Fruit fly (Drosophila melanogaster) whole organism, adult: Measurements from ENCODE around the gene fne.

Experiments
- CG11617 ChIP-seq: fragments of 200-800 bp; sonication (Bioruptor generic); optimal IDR thresholded peaks from 2 replicates; lab custom pipeline; 2017; ENCODE audit warnings: mild to moderate bottlenecking, missing biosample characterization, missing genetic modification reagents, missing genetic modification characterization
- CG12768 ChIP-seq: fragments of 200-800 bp; sonication (Bioruptor generic); optimal IDR thresholded peaks from 2 replicates; lab custom pipeline; 2017; ENCODE audit warnings: missing biosample characterization, missing genetic modification characterization, mild to moderate bottlenecking, moderate library complexity, missing genetic modification reagents
- CG14711 ChIP-seq: fragments of 200-800 bp; sonication (Bioruptor generic); optimal IDR thresholded peaks from 2 replicates; lab custom pipeline; 2018; ENCODE audit warnings: missing biosample characterization, mild to moderate bottlenecking, missing genetic modification characterization, moderate library complexity
- CG1620 ChIP-seq: fragments of 200-800 bp; sonication (Bioruptor generic); optimal IDR thresholded peaks from 2 replicates; lab custom pipeline; 2016; ENCODE audit warnings: missing biosample characterization, missing genetic modification characterization
- CG33017 ChIP-seq: fragments of 200-800 bp; sonication (Bioruptor generic); optimal IDR thresholded peaks from 2 replicates; lab custom pipeline; 2018; ENCODE audit warnings: missing biosample characterization, mild to moderate bottlenecking, missing genetic modification characterization, moderate library complexity
- CG5204 ChIP-seq: fragments of 200-800 bp; sonication (Bioruptor generic); optimal IDR thresholded peaks from 2 replicates; lab custom pipeline; 2016; ENCODE audit warnings: missing biosample characterization, missing genetic modification characterization
- CG7045 ChIP-seq: fragments of 200-800 bp; sonication (Bioruptor generic); optimal IDR thresholded peaks from 2 replicates; lab custom pipeline; 2017; ENCODE audit warnings: missing biosample characterization, mild to moderate bottlenecking, missing genetic modification characterization
- CG7101 ChIP-seq: fragments of 200-800 bp; sonication (Bioruptor generic); optimal IDR thresholded peaks from 2 replicates; lab custom pipeline; 2018; ENCODE audit warnings: missing biosample characterization, mild to moderate bottlenecking, missing genetic modification characterization, moderate library complexity
- Clk ChIP-seq: fragments of 200-800 bp; sonication (Bioruptor generic); optimal IDR thresholded peaks from 2 replicates; lab custom pipeline; 2017; ENCODE audit warnings: missing biosample characterization, missing genetic modification characterization
- Crg-1 ChIP-seq: fragments of 200-800 bp; sonication (Bioruptor generic); optimal IDR thresholded peaks from 2 replicates; lab custom pipeline; 2016; ENCODE audit warnings: missing biosample characterization, missing genetic modification characterization
- Hr96 ChIP-seq: fragments of 200-800 bp; sonication (Bioruptor generic); optimal IDR thresholded peaks from 2 replicates; lab custom pipeline; 2016; ENCODE audit warnings: missing biosample characterization, missing genetic modification characterization
- Mnt ChIP-seq: fragments of 200-800 bp; sonication (Bioruptor generic); optimal IDR thresholded peaks from 2 replicates; lab custom pipeline; 2016; ENCODE audit warnings: missing biosample characterization, mild to moderate bottlenecking, missing genetic modification characterization
- bab1 ChIP-seq: fragments of 200-800 bp; sonication (Bioruptor generic); optimal IDR thresholded peaks from 3 replicates; lab custom pipeline; 2019; ENCODE audit warnings: missing biosample characterization, mild to moderate bottlenecking, missing genetic modification characterization, moderate library complexity
- cic ChIP-seq: fragments of 200-800 bp; sonication (Bioruptor generic); optimal IDR thresholded peaks from 2 replicates; lab custom pipeline; 2017; ENCODE audit warnings: missing biosample characterization, mild to moderate bottlenecking, missing genetic modification characterization, moderate library complexity
- cnc ChIP-seq, 2 experiments: fragments of >200 bp; optimal IDR thresholded peaks; 2 replicates each; lab custom pipeline; 2017
- kay ChIP-seq: fragments of 200-800 bp; sonication (Bioruptor generic); peaks from one replicate; lab custom pipeline; 2016; ENCODE audit warnings: missing biosample characterization, missing genetic modification characterization, borderline replicate concordance
- ovo ChIP-seq: fragments of 200-800 bp; sonication (Bioruptor generic); optimal IDR thresholded peaks from 2 replicates; lab custom pipeline; 2016; ENCODE audit warnings: missing biosample characterization, missing genetic modification characterization
- pad ChIP-seq: fragments of 200-800 bp; sonication (Bioruptor generic); optimal IDR thresholded peaks from 3 replicates; lab custom pipeline; 2017; ENCODE audit warnings: missing biosample characterization, missing genetic modification characterization, mild to moderate bottlenecking, moderate library complexity, missing genetic modification reagents
- tj ChIP-seq: fragments of 200-800 bp; sonication (Bioruptor generic); optimal IDR thresholded peaks from 3 replicates; lab custom pipeline; 2017; ENCODE audit warnings: missing biosample characterization, mild to moderate bottlenecking, missing genetic modification characterization, moderate library complexity
- toe ChIP-seq: fragments of 200-800 bp; sonication (Bioruptor generic); optimal IDR thresholded peaks from 2 replicates; lab custom pipeline; 2016; ENCODE audit warnings: missing biosample characterization, missing genetic modification characterization

Gene fne

DNA sequence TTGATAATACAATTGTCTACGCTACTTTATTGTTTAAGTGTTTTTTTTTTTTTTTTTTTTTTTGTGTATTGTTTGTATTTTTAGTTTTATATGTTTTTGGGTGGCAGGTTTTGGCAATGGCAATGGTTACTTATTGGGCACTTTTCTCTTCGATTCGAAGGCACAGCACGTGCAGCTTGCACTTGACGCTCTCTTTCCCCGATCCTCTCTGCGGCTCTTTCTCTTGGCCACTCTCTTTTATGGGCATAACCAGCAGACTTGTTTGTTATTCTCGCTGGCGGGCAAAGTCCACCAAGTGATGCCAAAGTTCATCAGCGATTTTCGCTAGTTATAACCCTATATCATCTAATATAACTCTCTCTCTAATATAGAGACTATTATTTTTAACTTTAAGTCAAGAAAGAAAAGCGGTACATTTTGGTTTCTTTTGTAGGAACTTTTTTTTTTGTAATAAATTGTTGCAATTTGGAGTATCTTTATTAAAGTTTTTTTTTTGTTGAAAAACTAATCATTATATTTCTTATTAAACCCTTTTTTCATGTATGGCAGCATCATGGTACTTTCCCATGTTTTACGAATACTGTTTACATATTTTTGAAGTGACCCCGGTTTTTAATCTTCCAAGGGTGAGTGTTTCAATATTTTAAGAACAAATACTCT, 27.0 kb upstream of the fne start:
- TF ChIP-seq Clk (GFP tag; lab: Kevin White, UChicago) (no peak), kay (GFP tag; lab: Kevin White, UChicago) (peak; percentile 11)

DNA sequence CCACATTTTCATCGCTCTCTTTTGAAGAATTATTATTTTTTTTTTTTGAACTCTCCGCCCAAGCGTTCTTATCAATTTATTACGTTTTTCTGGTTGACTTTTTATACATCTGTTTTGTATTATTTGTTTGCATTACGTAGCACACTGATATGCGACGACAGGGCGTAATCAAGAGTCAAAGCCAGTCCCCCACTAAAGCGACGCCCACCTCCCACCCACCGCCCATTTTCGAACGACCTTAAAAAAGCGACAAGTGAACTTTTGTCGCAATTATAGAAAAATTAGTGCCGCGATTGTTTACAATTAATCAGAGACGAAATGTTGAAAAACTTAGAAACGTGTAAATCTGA, 26.5 kb upstream of the fne start:
- TF ChIP-seq cic = no peak
- TF ChIP-seq CG11617 (GFP tag; lab: Kevin White, UChicago) = no peak
- TF ChIP-seq CG5204 = no peak
- TF ChIP-seq Crg-1 (GFP tag; lab: Kevin White, UChicago) = no peak
- TF ChIP-seq CG12768 = no peak

DNA sequence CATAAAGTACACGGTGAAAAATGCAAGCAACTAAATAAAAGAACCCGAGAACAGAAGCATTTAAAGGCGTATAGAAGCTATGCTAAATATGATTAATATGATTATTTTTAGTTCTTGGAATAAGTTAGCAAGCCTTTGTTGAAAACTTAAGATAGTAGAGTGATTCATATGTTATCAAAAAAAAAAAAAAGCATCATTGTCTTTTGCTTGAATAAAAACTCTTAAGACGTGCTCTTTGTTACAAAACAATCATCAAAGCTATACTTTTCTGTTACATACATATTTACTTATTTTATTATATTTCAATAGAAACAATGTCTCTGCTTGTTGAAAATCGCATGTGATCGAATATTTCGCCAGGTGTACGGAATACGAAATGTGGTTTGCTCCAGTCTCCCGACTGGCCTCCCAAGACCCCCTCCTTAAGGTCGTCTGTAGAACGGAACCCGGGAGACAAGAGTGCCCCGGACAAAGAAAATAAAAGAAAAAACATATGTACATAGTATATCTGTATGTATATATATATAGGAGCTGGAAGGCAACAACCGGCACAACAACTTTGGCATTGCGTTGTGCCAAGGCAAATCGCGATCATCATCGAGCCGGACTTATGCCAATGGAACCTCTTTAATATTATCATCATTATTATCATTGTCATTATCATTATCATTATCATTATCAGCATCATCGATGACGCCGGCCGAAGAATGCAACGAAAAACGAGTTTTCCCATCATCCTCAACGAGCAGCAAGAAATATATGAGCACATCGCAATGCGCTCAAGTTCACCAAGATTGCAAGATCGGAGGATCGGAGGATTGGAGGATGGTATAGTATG, 25.7 kb upstream of the fne start:
- TF ChIP-seq CG14711 (tag; lab: Kevin White, UChicago) (no peak), ovo (GFP tag; lab: Kevin White, UChicago) (no peak), cic (no peak), CG7045 (GFP tag; lab: Kevin White, UChicago) (no peak), toe (GFP tag; lab: Kevin White, UChicago) (no peak), Hr96 (GFP tag; lab: Kevin White, UChicago) (no peak), Crg-1 (GFP tag; lab: Kevin White, UChicago) (no peak), CG5204 (no peak)

DNA sequence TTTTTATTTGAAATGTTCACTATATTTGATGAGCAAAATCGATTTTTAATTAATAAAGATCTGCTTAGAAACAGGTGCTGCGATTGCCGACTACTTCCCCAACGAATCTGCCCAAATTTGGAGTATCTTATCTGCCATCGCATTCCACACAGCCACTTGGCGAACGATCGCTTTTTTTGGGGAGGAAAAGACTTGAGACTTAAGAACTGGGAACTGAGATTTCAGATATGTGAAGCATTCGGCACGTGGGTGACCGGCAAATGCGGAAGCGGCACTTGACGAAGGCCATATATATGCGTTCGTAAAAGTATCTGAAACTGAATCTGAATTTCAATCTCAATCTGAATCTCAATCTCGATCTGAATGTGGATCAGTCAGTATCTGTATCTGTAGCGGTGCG, 23.3 kb upstream of the fne start:
- TF ChIP-seq kay (GFP tag; lab: Kevin White, UChicago) (no peak), cnc (optimal IDR thresholded peaks at IDR 0.05; lab: Kevin White, UChicago) (no peak), tj (GFP tag; lab: Kevin White, UChicago) (no peak), CG7045 (GFP tag; lab: Kevin White, UChicago) (no peak), CG12768 (no peak), CG33017 (no peak), CG11617 (GFP tag; lab: Kevin White, UChicago) (no peak), bab1 (GFP tag; lab: Kevin White, UChicago) (no peak), Mnt (GFP tag; lab: Kevin White, UChicago) (no peak), CG1620 (GFP tag; lab: Kevin White, UChicago) (no peak), pad (GFP tag; lab: Kevin White, UChicago) (no peak), cic (no peak), CG5204 (no peak), toe (GFP tag; lab: Kevin White, UChicago) (no peak), Hr96 (GFP tag; lab: Kevin White, UChicago) (no peak), ovo (GFP tag; lab: Kevin White, UChicago) (no peak), CG14711 (tag; lab: Kevin White, UChicago) (no peak), Crg-1 (GFP tag; lab: Kevin White, UChicago) (no peak), CG7101 (tag; lab: Kevin White, UChicago) (no peak), Clk (GFP tag; lab: Kevin White, UChicago) (no peak)

DNA sequence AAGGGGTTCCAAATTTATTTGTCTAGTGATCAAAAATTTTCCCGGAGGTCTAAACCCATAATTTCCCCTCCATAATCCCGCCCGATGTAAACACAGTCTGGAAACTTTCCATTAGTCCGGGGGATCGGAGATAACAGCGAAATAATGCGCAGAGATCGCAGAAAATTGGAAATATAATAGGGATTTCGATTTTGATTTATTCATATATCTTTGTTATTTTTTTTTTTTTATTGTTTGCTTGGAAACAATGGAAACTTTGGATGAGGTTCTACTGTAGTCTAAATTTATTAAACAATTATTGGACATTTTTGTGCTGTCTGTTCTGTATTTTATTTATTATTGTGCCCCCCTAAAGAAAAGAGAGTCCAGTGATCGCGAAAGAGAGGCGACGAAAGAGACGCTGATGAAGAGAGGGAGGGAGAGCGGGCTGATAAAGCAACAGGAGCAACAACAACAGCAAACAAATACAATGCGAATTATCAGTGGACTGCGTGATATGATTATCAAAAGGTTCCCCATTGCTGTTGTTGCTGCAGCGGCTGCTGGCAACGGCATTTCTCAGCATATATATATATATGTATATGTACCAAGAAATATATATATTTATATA, 22.1 kb upstream of the fne start:
- TF ChIP-seq tj (GFP tag; lab: Kevin White, UChicago) = peak; percentile 12
- no peak for TF ChIP-seq kay (GFP tag; lab: Kevin White, UChicago)

DNA sequence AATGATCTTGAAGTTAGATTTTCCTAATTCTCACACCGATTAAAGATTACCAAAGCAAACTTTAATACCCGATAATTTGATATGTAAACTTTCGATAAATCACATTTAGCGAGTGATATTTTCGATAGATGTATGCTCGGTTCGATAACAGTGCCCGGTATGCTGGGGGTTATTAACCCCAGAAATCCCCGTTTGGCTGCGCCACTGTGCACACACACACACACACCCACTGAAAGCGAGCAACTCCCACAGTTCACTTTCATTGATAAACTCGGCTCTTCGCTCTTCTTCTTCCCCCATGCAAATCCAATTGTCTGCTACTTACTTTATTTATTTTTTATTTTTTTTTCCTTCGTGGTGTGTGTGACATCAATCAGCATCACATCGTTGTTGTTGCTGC, 20.9 kb upstream of the fne start:
- TF ChIP-seq kay (GFP tag; lab: Kevin White, UChicago) (no peak), bab1 (GFP tag; lab: Kevin White, UChicago) (no peak), tj (GFP tag; lab: Kevin White, UChicago) (no peak), CG11617 (GFP tag; lab: Kevin White, UChicago) (no peak), toe (GFP tag; lab: Kevin White, UChicago) (no peak), CG33017 (no peak)

DNA sequence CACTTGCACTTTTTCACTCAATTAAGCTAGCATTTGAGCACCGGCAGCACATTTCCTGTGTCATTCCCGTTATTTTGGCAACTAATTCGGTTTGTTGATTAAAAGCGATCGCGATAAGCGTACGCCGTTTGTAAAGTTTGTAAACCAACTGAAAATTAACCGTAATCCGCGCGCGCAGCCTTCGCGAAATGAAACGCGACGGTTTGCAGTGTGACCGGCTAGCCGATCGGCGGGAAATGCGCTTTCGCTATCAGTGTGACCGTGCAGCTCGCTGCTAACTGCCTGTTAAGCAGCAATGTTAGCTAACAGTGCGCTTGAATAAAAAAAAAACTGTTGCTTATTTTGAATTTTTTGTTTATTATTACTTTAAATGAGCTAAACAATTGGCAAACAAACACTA, 20.1 kb upstream of the fne start, which contains the start of gene Pde9:
Gene Pde9, minus strand, starts transcription at position 178 of the 400 bp plus-strand sequence.
- no peak for TF ChIP-seq CG1620 (GFP tag; lab: Kevin White, UChicago)
- TF ChIP-seq ovo (GFP tag; lab: Kevin White, UChicago) = peak; percentile 49
- TF ChIP-seq cic = no peak
- TF ChIP-seq bab1 (GFP tag; lab: Kevin White, UChicago) = peak; percentile 21
- no peak for TF ChIP-seq Hr96 (GFP tag; lab: Kevin White, UChicago)
- TF ChIP-seq Clk (GFP tag; lab: Kevin White, UChicago) = no peak
- no peak for TF ChIP-seq CG11617 (GFP tag; lab: Kevin White, UChicago)
- TF ChIP-seq CG7045 (GFP tag; lab: Kevin White, UChicago) = no peak
- TF ChIP-seq CG12768 = no peak
- TF ChIP-seq CG14711 (tag; lab: Kevin White, UChicago) = no peak
- TF ChIP-seq CG7101 (tag; lab: Kevin White, UChicago) = no peak
